Worm (Caenorhabditis elegans): ENCODE results near the gene T04F8.7.
"Not testable (repeated sequence)": the region's sequence is repeated elsewhere in the genome, so short reads cannot be mapped to it uniquely, and the experiment has no call there.

T04F8.7 gene

ce11 chrX:11645517-11645916 is 35.3 kb downstream of the T04F8.7 start (continued):
- no peak for TF ChIP-seq ceh-62 (tag; optimal IDR thresholded peaks at IDR 0.05)
- no peak for TF ChIP-seq ceh-82 (tag; optimal IDR thresholded peaks at IDR 0.05)
- 0 out of 2 replicates have a peak, but pooled peaks have one; percentile 39 for TF ChIP-seq nhr-42 (GFP tag; IDR thresholded peaks at IDR 0.05)
- TF ChIP-seq dmd-6 (GFP tag; IDR thresholded peaks at IDR 0.05) = 0 out of 2 replicates have a peak, but pooled peaks have one; percentile 38
- peak; percentile 80 for TF ChIP-seq T26A8.4 (GFP tag; IDR thresholded peaks at IDR 0.05)
- TF ChIP-seq dve-1 (tag; optimal IDR thresholded peaks at IDR 0.05; ENCODE audit: insufficient read depth) = peak; percentile 31
- TF ChIP-seq cey-2 (tag; optimal IDR thresholded peaks at IDR 0.05; ENCODE audit: borderline replicate concordance, insufficient read depth) = no peak
- peak; percentile 33; the same call in 1 of the 2 replicates for TF ChIP-seq php-3 (GFP tag; IDR thresholded peaks at IDR 0.05)
- no peak for TF ChIP-seq F10B5.3 (tag; optimal IDR thresholded peaks at IDR 0.05)
- TF ChIP-seq nhr-48 (tag; optimal IDR thresholded peaks at IDR 0.05) = peak; percentile 35
- TF ChIP-seq D1046.2 (GFP tag; IDR thresholded peaks at IDR 0.05) = 0 out of 2 replicates have a peak, but pooled peaks have one; percentile 76
- TF ChIP-seq ceh-44 (GFP tag; IDR thresholded peaks at IDR 0.05) = 0 out of 2 replicates have a peak, but pooled peaks have one; percentile 37
- TF ChIP-seq hmg-1.1 (GFP tag; IDR thresholded peaks at IDR 0.05) = peak; percentile 67
- peak; percentile 62; the same call in 1 of the 2 replicates for TF ChIP-seq madf-9 (GFP tag; conservative IDR thresholded peaks at IDR 0.05)
- TF ChIP-seq nhr-102 (tag; optimal IDR thresholded peaks at IDR 0.05) = peak; percentile 54

- TF ChIP-seq nhr-237 (tag; optimal IDR thresholded peaks at IDR 0.05) (peak; percentile 9), rbr-2 (tag; optimal IDR thresholded peaks at IDR 0.05) (peak; percentile 90), ceh-20 (GFP tag; IDR thresholded peaks at IDR 0.05) (peak; percentile 67), hif-1 (tag; optimal IDR thresholded peaks at IDR 0.05) (peak in 1 of 2 experiments; percentile 80), aha-1 (tag) (peak; percentile 80), daf-16 (GFP tag; optimal IDR thresholded peaks at IDR 0.05) (peak in 1 of 2 experiments; percentile 77), F10B5.3 (tag; optimal IDR thresholded peaks at IDR 0.05) (peak; percentile 51), fkh-10 (GFP tag; optimal IDR thresholded peaks at IDR 0.05) (peak; percentile 22), dve-1 (tag; optimal IDR thresholded peaks at IDR 0.05; ENCODE audit: insufficient read depth) (peak; percentile 83), Y5F2A.4 (GFP tag; optimal IDR thresholded peaks at IDR 0.05) (peak; percentile 57), lsy-2 (tag; optimal IDR thresholded peaks at IDR 0.05) (peak in 1 of 2 experiments; percentile 28), T20F7.1 (GFP tag; optimal IDR thresholded peaks at IDR 0.05) (peak; percentile 64), gei-8 (GFP tag; optimal IDR thresholded peaks at IDR 0.05) (peak; percentile 66), hlh-30 (tag; optimal IDR thresholded peaks at IDR 0.05; ENCODE audit: insufficient read depth) (peak; percentile 67), T26A8.4 (GFP tag; IDR thresholded peaks at IDR 0.05) (peak; percentile 49), mxl-3 (GFP tag; optimal IDR thresholded peaks at IDR 0.05) (peak; percentile 68), mep-1 (tag; optimal IDR thresholded peaks at IDR 0.05) (peak; percentile 77), ctbp-1 (GFP tag; IDR thresholded peaks at IDR 0.05) (peak; percentile 91), unc-62 (GFP tag; optimal IDR thresholded peaks at IDR 0.05 in 1 of 2) (peak in 1 of 2 experiments; percentile 15), lin-13 (GFP tag; optimal IDR thresholded peaks at IDR 0.05) (peak; percentile 22), nhr-6 (tag; optimal IDR thresholded peaks at IDR 0.05) (peak; percentile 58), hlh-11 (tag; optimal IDR thresholded peaks at IDR 0.05) (peak; percentile 84), egl-43 (GFP tag; IDR thresholded peaks at IDR 0.05) (peak; percentile 41; the same call in 1 of the 2 replicates), sdz-12 (GFP tag; optimal IDR thresholded peaks at IDR 0.05) (peak; percentile 52), nhr-28 (tag; optimal IDR thresholded peaks at IDR 0.05) (peak; percentile 7), nhr-102 (tag; optimal IDR thresholded peaks at IDR 0.05) (peak; percentile 63), zfp-2 (tag; optimal IDR thresholded peaks at IDR 0.05) (peak; percentile 39), hmg-1.1 (GFP tag; IDR thresholded peaks at IDR 0.05) (peak; percentile 67), spr-3 (GFP tag; optimal IDR thresholded peaks at IDR 0.05) (peak; percentile 76), nhr-25 (tag; optimal IDR thresholded peaks at IDR 0.05; ENCODE audit: borderline replicate concordance, insufficient read depth) (peak; percentile 89), F37D6.2 (tag; optimal IDR thresholded peaks at IDR 0.05) (peak; percentile 76), nhr-48 (tag; optimal IDR thresholded peaks at IDR 0.05) (peak; percentile 17)
- not testable (repeated sequence) for TF ChIP-seq daf-16, unc-62 (tag; optimal IDR thresholded peaks at IDR 0.05)
These were observed 37.0 kb downstream of the T04F8.7 start, which contains the start of gene sto-4 for ce11 chrX:11643767-11644235. sto-4 (plus strand) TSS chrX:11644126.
